Worm (Caenorhabditis elegans) whole organism, L4 larva: ENCODE results near the gene fbxa-105.

Source experiments
- F26F4.8 ChIP-seq: fragments of 200-800 bp; sonication (Bioruptor generic); conservative IDR thresholded peaks from 2 replicates; pipeline ENCODE4 v1.3.6; 2022; ENCODE audit warnings: missing genetic modification characterization, missing compliant biosample characterization
- F37D6.2 ChIP-seq: sonication (generic microtip); optimal IDR thresholded peaks from 2 replicates; lab custom pipeline; 2016; ENCODE audit warnings: mild to moderate bottlenecking, missing genetic modification characterization, missing compliant biosample characterization
- R02D3.7 ChIP-seq: fragments of 150-350 bp; sonication (generic microtip); optimal IDR thresholded peaks from 3 replicates; lab custom pipeline; 2014; ENCODE audit warnings: missing biosample characterization, missing genetic modification characterization
- Y105C5A.15 ChIP-seq: fragments of 200-800 bp; sonication (Bioruptor generic); IDR thresholded peaks from 2 replicates; pipeline ENCODE4 v1.3.6; 2022; ENCODE audit warnings: missing genetic modification characterization, missing compliant biosample characterization
- Y48G9A.11 ChIP-seq: fragments of 200-800 bp; sonication (Bioruptor generic); IDR thresholded peaks from 2 replicates; pipeline ENCODE4 v1.3.6; 2022; ENCODE audit warnings: missing genetic modification reagents, missing genetic modification characterization, missing compliant biosample characterization
- ZK337.2 ChIP-seq: fragments of 200-800 bp; sonication (Bioruptor generic); IDR thresholded peaks from 2 replicates; pipeline ENCODE4 v1.3.6; 2022; ENCODE audit warnings: missing genetic modification reagents, missing genetic modification characterization, missing compliant biosample characterization
- aha-1 ChIP-seq: fragments of 150-350 bp; peaks from one replicate; lab custom pipeline; 2014; ENCODE audit warnings: missing biosample characterization, missing genetic modification characterization
- ama-1 ChIP-seq: fragments of 150-350 bp; optimal IDR thresholded peaks from 2 replicates; lab custom pipeline; 2014; ENCODE audit warnings: inconsistent platforms, mixed read lengths
- attf-4 ChIP-seq: sonication (generic microtip); optimal IDR thresholded peaks from 3 replicates; lab custom pipeline; 2017; ENCODE audit warnings: missing biosample characterization, missing genetic modification characterization
- ceh-62 ChIP-seq: sonication (generic microtip); optimal IDR thresholded peaks from 2 replicates; lab custom pipeline; 2017; ENCODE audit warnings: missing biosample characterization, missing genetic modification characterization
- ceh-82 ChIP-seq: sonication (generic microtip); optimal IDR thresholded peaks from 2 replicates; lab custom pipeline; 2017; ENCODE audit warnings: missing biosample characterization, missing genetic modification characterization
- daf-8 ChIP-seq: fragments of 200-800 bp; sonication (Bioruptor generic); IDR thresholded peaks from 2 replicates; pipeline ENCODE4 v1.3.6; 2022; ENCODE audit warnings: missing genetic modification characterization, missing compliant biosample characterization
- dmd-8 ChIP-seq: fragments of 200-800 bp; sonication (Bioruptor generic); IDR thresholded peaks from 2 replicates; pipeline ENCODE4 v1.3.6; 2022; ENCODE audit warnings: missing genetic modification characterization, missing compliant biosample characterization
- dmd-9 ChIP-seq: fragments of 200-800 bp; sonication (Bioruptor generic); IDR thresholded peaks from 2 replicates; pipeline ENCODE4 v1.3.6; 2022; ENCODE audit warnings: missing genetic modification reagents, missing genetic modification characterization, missing compliant biosample characterization
- dpl-1 ChIP-seq: fragments of 150-350 bp; optimal IDR thresholded peaks from 2 replicates; lab custom pipeline; 2014; ENCODE audit warnings: missing biosample characterization, missing genetic modification reagents, missing genetic modification characterization
- duxl-1 ChIP-seq: sonication (generic microtip); optimal IDR thresholded peaks from 2 replicates; lab custom pipeline; 2016; ENCODE audit warnings: mild to moderate bottlenecking, missing genetic modification characterization, moderate library complexity, missing compliant biosample characterization; ENCODE audit not compliant: poor library complexity
- dve-1 ChIP-seq: sonication (generic microtip); optimal IDR thresholded peaks from 2 replicates; lab custom pipeline; 2017; ENCODE audit warnings: antibody characterized with exemption, mild to moderate bottlenecking, missing genetic modification characterization, missing compliant biosample characterization; ENCODE audit not compliant: insufficient read depth
- egl-27 ChIP-seq: sonication (generic microtip); optimal IDR thresholded peaks from 3 replicates; lab custom pipeline; 2017; ENCODE audit warnings: missing biosample characterization, missing genetic modification reagents, missing genetic modification characterization
- egl-43 ChIP-seq: fragments of 200-800 bp; sonication (Bioruptor generic); IDR thresholded peaks from 2 replicates; pipeline ENCODE4 v1.3.6; 2022; ENCODE audit warnings: missing genetic modification reagents, missing genetic modification characterization, missing compliant biosample characterization
- fos-1 ChIP-seq: fragments of 150-350 bp; optimal IDR thresholded peaks from 2 replicates; lab custom pipeline; 2014; ENCODE audit warnings: missing biosample characterization, missing genetic modification characterization
- hlh-11 ChIP-seq: fragments of 200-800 bp; sonication (Bioruptor generic); optimal IDR thresholded peaks from 2 replicates; lab custom pipeline; 2018; ENCODE audit warnings: mild to moderate bottlenecking, missing genetic modification characterization, missing compliant biosample characterization
- lim-7 ChIP-seq: fragments of 200-800 bp; sonication (Bioruptor generic); IDR thresholded peaks from 2 replicates; pipeline ENCODE4 v1.3.6; 2022; ENCODE audit warnings: missing genetic modification characterization, missing compliant biosample characterization
- lin-1 ChIP-seq: fragments of 200-800 bp; sonication (Bioruptor generic); IDR thresholded peaks from 2 replicates; pipeline ENCODE4 v1.3.6; 2022; ENCODE audit warnings: missing genetic modification reagents, missing genetic modification characterization, missing compliant biosample characterization
- lin-38 ChIP-seq: fragments of 200-800 bp; sonication (Bioruptor generic); IDR thresholded peaks from 2 replicates; pipeline ENCODE4 v1.3.6; 2022; ENCODE audit warnings: missing genetic modification reagents, missing genetic modification characterization, missing compliant biosample characterization
- lsy-2 ChIP-seq, 2 experiments: fragments of 150-350 bp in 1 of 2; sonication (generic microtip) in 1 of 2; optimal IDR thresholded peaks; 2 replicates each; lab custom pipeline; 2014 to 2017; ENCODE audit warnings: missing biosample characterization in 2 of 2, missing genetic modification characterization in 2 of 2
- madf-9 ChIP-seq: fragments of 200-800 bp; sonication (Bioruptor generic); conservative IDR thresholded peaks from 2 replicates; pipeline ENCODE4 v1.3.6; 2022; ENCODE audit warnings: missing genetic modification reagents, missing genetic modification characterization, missing compliant biosample characterization
- mes-2 ChIP-seq: sonication (generic microtip); optimal IDR thresholded peaks from 2 replicates; lab custom pipeline; 2016; ENCODE audit warnings: missing genotype, mild to moderate bottlenecking, missing genetic modification characterization, missing compliant biosample characterization; ENCODE audit not compliant: poor library complexity, severe bottlenecking
- nhr-102 ChIP-seq: sonication (generic microtip); optimal IDR thresholded peaks from 2 replicates; lab custom pipeline; 2016; ENCODE audit warnings: mild to moderate bottlenecking, missing genetic modification characterization, moderate library complexity, missing compliant biosample characterization
- nhr-11 ChIP-seq: fragments of 150-350 bp; optimal IDR thresholded peaks from 2 replicates; lab custom pipeline; 2014; ENCODE audit warnings: missing biosample characterization, missing genetic modification characterization
- pqm-1 ChIP-seq: sonication (generic microtip); optimal IDR thresholded peaks from 2 replicates; lab custom pipeline; 2017; ENCODE audit warnings: missing biosample characterization, missing genetic modification characterization
- tag-97 ChIP-seq: fragments of 200-800 bp; sonication (Bioruptor generic); IDR thresholded peaks from 2 replicates; pipeline ENCODE4 v1.3.6; 2022; ENCODE audit warnings: missing genetic modification characterization, missing compliant biosample characterization
- unc-130 ChIP-seq: sonication (generic microtip); optimal IDR thresholded peaks from 2 replicates; lab custom pipeline; 2016; ENCODE audit warnings: missing genetic modification reagents, missing genetic modification characterization, missing compliant biosample characterization
- unc-62 ChIP-seq, 3 experiments: fragments of 150-350 bp in 1 of 3; sonication (generic microtip); optimal IDR thresholded peaks in 2 of 3; peaks in 1 of 3; 1 replicate in 1 of 3; 2 replicates in 2 of 3; lab custom pipeline; 2014 to 2017; ENCODE audit warnings: missing biosample characterization in 3 of 3, missing genetic modification characterization in 3 of 3, missing genetic modification reagents in 3 of 3, missing genotype in 1 of 3
- zfp-3 ChIP-seq: fragments of 200-800 bp; sonication (Bioruptor generic); conservative IDR thresholded peaks from 2 replicates; pipeline ENCODE4 v1.3.6; 2022; ENCODE audit warnings: missing genetic modification reagents, missing genetic modification characterization, missing compliant biosample characterization
- zip-11 ChIP-seq: fragments of 200-800 bp; sonication (Bioruptor generic); IDR thresholded peaks from 2 replicates; pipeline ENCODE4 v1.3.6; 2022; ENCODE audit warnings: missing genetic modification characterization, missing compliant biosample characterization
- zip-2 ChIP-seq: fragments of 150-350 bp; optimal IDR thresholded peaks from 2 replicates; lab custom pipeline; 2014; ENCODE audit warnings: missing biosample characterization, missing genetic modification characterization
- ztf-11 ChIP-seq: fragments of 150-350 bp; optimal IDR thresholded peaks from 2 replicates; lab custom pipeline; 2014; ENCODE audit warnings: missing biosample characterization, missing genetic modification characterization

Gene fbxa-105

DNA sequence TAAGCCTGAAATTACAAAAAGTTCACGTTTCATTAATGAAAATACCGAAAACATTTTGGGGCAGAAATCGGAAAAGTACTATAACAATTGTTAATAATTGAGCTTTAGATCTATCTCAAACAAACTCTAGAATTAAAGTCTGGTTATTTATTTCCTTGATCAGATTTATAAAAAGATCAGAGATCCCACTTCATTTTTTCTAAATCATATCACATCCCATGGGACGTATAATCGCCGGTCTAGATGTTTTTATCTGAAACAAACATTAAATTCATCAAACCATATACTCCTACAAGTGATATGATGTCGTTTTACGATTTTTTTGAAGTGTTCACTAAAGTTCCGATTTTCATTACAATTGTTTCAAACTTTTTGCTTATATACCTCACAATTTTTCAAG lies 19.9 kb upstream of the fbxa-105 start, which contains the start of gene str-41:
TSS of gene str-41 (plus strand) at position 301 of the 400 bp plus-strand sequence.
- TF ChIP-seq lsy-2 (tag; optimal IDR thresholded peaks at IDR 0.05; lab: Kevin White, UChicago) (no peak), dmd-9 (GFP tag; lab: Robert Waterston, UW) (no peak), pqm-1 (no peak), F26F4.8 (GFP tag; lab: Robert Waterston, UW) (no peak), lim-7 (GFP tag; lab: Robert Waterston, UW) (no peak), tag-97 (GFP tag; lab: Robert Waterston, UW) (no peak), ceh-62 (tag; lab: Kevin White, UChicago) (no peak), R02D3.7 (tag; lab: Kevin White, UChicago) (no peak), zip-11 (GFP tag; lab: Robert Waterston, UW) (no peak)

DNA sequence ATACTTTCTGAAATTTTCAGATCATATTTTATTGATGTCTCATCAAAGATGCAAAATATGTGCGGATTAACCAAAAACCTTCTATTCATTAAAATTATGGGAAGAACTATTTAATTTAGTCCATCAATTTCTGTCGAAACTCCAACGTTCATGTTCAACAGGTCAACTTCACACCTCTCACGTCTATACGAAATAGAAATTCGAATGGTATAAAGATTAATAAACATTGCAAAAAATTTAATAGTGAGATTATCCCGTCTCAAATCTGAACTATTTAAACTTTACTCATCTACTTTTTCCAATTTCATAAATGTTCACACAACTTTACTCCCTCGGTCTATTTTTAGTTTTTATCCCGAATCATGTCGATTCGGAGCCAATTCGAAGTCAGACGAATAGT lies 17.8 kb upstream of the fbxa-105 start, which contains the start of gene R13D7.2:
TSS of gene R13D7.2 (plus strand) at position 301 of the 400 bp plus-strand sequence.
- no peak for TF ChIP-seq ZK337.2 (GFP tag; lab: Robert Waterston, UW)
- TF ChIP-seq dmd-8 (GFP tag; lab: Robert Waterston, UW): no peak
- TF ChIP-seq Y48G9A.11: no peak
- no peak for TF ChIP-seq hlh-11 (tag; lab: Kevin White, UChicago)
- TF ChIP-seq Y105C5A.15 (GFP tag; lab: Robert Waterston, UW): no peak
- TF ChIP-seq fos-1 (tag; lab: Kevin White, UChicago): no peak
- TF ChIP-seq ceh-82 (tag; lab: Kevin White, UChicago): no peak
- no peak for TF ChIP-seq dve-1 (tag; lab: Kevin White, UChicago)
- no peak for TF ChIP-seq ama-1 (lab: Kevin White, UChicago)
- no peak for TF ChIP-seq dpl-1
- TF ChIP-seq, all 104 proteins: peak for 0

DNA sequence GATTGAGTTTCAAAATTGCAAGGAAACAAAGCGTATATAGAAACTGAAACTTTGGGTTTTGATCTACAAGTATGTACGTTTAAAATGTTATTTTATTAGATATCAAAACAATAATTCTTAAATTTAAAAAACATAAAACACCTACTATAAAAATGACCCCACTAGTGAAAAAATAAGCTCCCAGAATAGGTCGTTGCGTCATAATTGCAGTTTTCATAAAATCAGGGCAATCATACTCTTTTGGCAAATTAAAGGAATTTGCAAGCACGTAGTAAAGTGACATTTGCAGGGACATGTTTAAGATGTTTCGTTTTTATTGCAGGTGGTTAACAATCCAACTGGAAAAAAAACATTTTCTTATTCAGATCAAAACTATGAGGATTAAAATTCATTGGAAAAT lies 16.7 kb upstream of the fbxa-105 start, which contains the start of gene srt-6:
TSS of gene srt-6 (minus strand) at position 295 of the 400 bp plus-strand sequence.
- no peak for TF ChIP-seq duxl-1
- no peak for TF ChIP-seq zfp-3 (GFP tag; lab: Robert Waterston, UW)
- TF ChIP-seq Y48G9A.11: no peak
- no peak for TF ChIP-seq madf-9 (GFP tag; lab: Robert Waterston, UW)
- TF ChIP-seq nhr-102 (tag; lab: Kevin White, UChicago): no peak
- no peak for TF ChIP-seq attf-4 (tag; lab: Kevin White, UChicago)
- TF ChIP-seq lin-1 (GFP tag; lab: Robert Waterston, UW): no peak
- TF ChIP-seq daf-8 (GFP tag; lab: Robert Waterston, UW): no peak
- no peak for TF ChIP-seq unc-130 (GFP tag; lab: Kevin White, UChicago)
- no peak for TF ChIP-seq mes-2 (tag; lab: Kevin White, UChicago)
- TF ChIP-seq ztf-11 (tag; lab: Kevin White, UChicago): no peak
- TF ChIP-seq, all 104 proteins: peak for 0

DNA sequence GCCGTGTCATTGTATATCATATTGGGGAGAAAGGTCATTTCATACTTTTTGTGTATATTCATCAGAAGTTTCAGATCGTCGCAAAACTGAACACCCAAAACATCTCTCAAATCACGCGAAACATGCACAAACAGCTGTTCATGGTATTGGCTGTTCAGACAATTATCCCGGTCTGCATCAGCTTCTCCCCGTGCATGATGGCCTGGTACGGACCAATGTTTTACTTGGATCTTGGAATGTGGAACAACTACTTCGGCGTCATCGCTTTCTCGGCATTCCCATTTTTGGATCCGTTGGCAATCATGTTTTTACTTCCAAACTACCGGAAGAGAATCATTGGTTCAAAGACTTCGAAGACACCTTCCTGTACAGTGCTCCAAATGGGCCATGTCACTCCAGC lies 11.7 kb upstream of the fbxa-105 start:
- TF ChIP-seq unc-62 (GFP tag; optimal IDR thresholded peaks at IDR 0.05 in 1 of 2; lab: Kevin White, UChicago) (peak in 1 of 2 experiments; percentile 92), unc-62 (tag; optimal IDR thresholded peaks at IDR 0.05; lab: Kevin White, UChicago) (no peak), zip-2 (no peak)

DNA sequence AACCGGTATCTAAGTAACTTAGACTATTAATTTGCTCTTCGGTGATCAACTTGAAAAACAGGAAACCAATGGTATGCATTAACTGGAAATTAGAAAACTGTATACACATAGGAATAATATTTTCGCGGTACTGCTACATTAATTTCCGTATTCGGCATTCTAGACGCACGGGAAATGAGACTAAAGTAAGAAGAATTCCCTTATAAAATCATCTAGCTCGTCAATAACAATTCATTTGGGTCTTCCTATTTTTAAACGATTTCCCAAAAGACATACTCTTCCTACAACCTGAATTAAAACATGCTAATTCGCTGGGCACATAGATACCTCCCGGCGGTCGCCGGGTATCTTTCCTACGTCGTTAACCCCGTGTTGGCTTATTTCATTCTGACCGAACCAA lies 10.5 kb upstream of the fbxa-105 start, which contains the start of gene srj-13:
TSS of gene srj-13 (plus strand) at position 301 of the 400 bp plus-strand sequence.
- TF ChIP-seq lin-38 (GFP tag; lab: Robert Waterston, UW) (no peak), dmd-9 (GFP tag; lab: Robert Waterston, UW) (no peak), F37D6.2 (tag; lab: Kevin White, UChicago) (no peak), egl-43 (GFP tag; lab: Robert Waterston, UW) (no peak), egl-27 (tag; lab: Kevin White, UChicago) (no peak), nhr-11 (tag; lab: Kevin White, UChicago) (no peak), aha-1 (tag; lab: Kevin White, UChicago) (peak; percentile 32), ZK337.2 (GFP tag; lab: Robert Waterston, UW) (no peak)
